Worm (Caenorhabditis elegans): Measurements from ENCODE around the gene C29E4.10.

DNA sequence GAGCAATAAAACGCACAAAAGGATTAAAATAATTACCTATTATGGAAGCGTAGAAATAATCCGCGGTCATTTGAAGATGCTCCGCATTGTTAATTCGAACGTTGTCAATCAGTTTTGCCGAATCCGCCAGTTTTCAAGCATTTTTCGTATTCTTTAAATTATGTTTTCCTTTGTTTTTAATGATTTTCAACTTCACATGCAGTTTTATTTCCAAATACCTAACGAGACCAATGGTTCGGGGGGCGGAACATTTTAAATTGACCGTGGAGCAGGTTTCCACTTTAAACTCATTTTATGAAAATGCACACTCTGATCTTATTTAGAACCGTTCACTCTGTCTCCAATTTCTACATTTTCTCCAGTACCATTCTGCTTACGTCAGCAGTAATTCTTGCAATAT is 42.9 kb upstream of the C29E4.10 start, which contains the start of gene ZK688.4:
- TF ChIP-seq attf-3 (GFP tag; conservative IDR thresholded peaks at IDR 0.05) (no peak), mes-4 (tag; optimal IDR thresholded peaks at IDR 0.05) (no peak), B0336.3 (GFP tag; IDR thresholded peaks at IDR 0.05) (no peak), egl-18 (GFP tag; IDR thresholded peaks at IDR 0.05) (no peak), lin-35 (GFP tag; optimal IDR thresholded peaks at IDR 0.05) (no peak), ztf-3 (GFP tag; optimal IDR thresholded peaks at IDR 0.05) (no peak), snpc-4 (GFP tag; optimal IDR thresholded peaks at IDR 0.05) (no peak), snpc-4 (tag; optimal IDR thresholded peaks at IDR 0.05) (no peak), K12H6.12 (tag; optimal IDR thresholded peaks at IDR 0.05) (no peak), ama-1 (optimal IDR thresholded peaks at IDR 0.05) (no peak), ama-1 (GFP tag; optimal IDR thresholded peaks at IDR 0.05) (no peak), tbx-9 (tag; optimal IDR thresholded peaks at IDR 0.05; ENCODE audit: borderline replicate concordance) (no peak), sea-2 (GFP tag; IDR thresholded peaks at IDR 0.05) (no peak), F23B12.7 (tag; optimal IDR thresholded peaks at IDR 0.05; ENCODE audit: insufficient read depth) (no peak)
